Fruit fly (Drosophila melanogaster) whole organism, embryonic: ENCODE results near the gene eIF3h.

Experiments used
- CG10366 ChIP-seq: fragments of 200-800 bp; sonication (Bioruptor generic); IDR thresholded peaks from 2 replicates; pipeline ENCODE4 v1.3.6; 2022; ENCODE audit warnings: missing biosample characterization, missing genetic modification characterization
- CG11560 ChIP-seq: fragments of 200-800 bp; sonication (Bioruptor generic); IDR thresholded peaks from 3 replicates; pipeline ENCODE4 v1.3.6; 2022; ENCODE audit warnings: missing biosample characterization, missing genetic modification characterization
- CG16779 ChIP-seq: fragments of 200-800 bp; sonication (Bioruptor generic); IDR thresholded peaks from 2 replicates; pipeline ENCODE4 v1.3.6; 2022; ENCODE audit warnings: missing biosample characterization, missing genetic modification characterization
- CG17328 ChIP-seq: fragments of 200-800 bp; sonication (Bioruptor generic); IDR thresholded peaks from 2 replicates; pipeline ENCODE4 v1.3.6; 2022; ENCODE audit warnings: missing biosample characterization, missing genetic modification characterization
- CG4360 ChIP-seq: fragments of 200-800 bp; sonication (Bioruptor generic); IDR thresholded peaks from 2 replicates; pipeline ENCODE4 v1.3.6; 2022; ENCODE audit warnings: missing biosample characterization, missing genetic modification characterization
- CG4854 ChIP-seq: fragments of 200-800 bp; sonication (Bioruptor generic); optimal IDR thresholded peaks from 2 replicates; lab custom pipeline; 2016; ENCODE audit warnings: missing biosample characterization, missing genetic modification characterization, inconsistent platforms
- CG5245 ChIP-seq: fragments of 200-800 bp; sonication (Bioruptor generic); optimal IDR thresholded peaks from 3 replicates; lab custom pipeline; 2016; ENCODE audit warnings: missing biosample characterization, missing genetic modification characterization
- CG8765 ChIP-seq: fragments of 200-800 bp; sonication (Bioruptor generic); IDR thresholded peaks from 2 replicates; pipeline ENCODE4 v1.3.6; 2022; ENCODE audit warnings: missing biosample characterization, missing genetic modification characterization
- Dek ChIP-seq: fragments of 200-800 bp; sonication (Bioruptor generic); optimal IDR thresholded peaks from 3 replicates; lab custom pipeline; 2019; ENCODE audit warnings: missing biosample characterization, mild to moderate bottlenecking, missing genetic modification characterization, moderate library complexity
- Doc3 ChIP-seq: fragments of 200-800 bp; sonication (Bioruptor generic); IDR thresholded peaks from 3 replicates; pipeline ENCODE4 v1.3.6; 2022; ENCODE audit warnings: missing biosample characterization, missing genetic modification characterization; ENCODE audit not compliant: partially characterized antibody
- Elba2 ChIP-seq: fragments of 200-800 bp; sonication (Bioruptor generic); optimal IDR thresholded peaks from 3 replicates; lab custom pipeline; 2016; ENCODE audit warnings: missing biosample characterization, missing genetic modification characterization
- Fer2 ChIP-seq: fragments of 200-800 bp; sonication (Bioruptor generic); optimal IDR thresholded peaks from 2 replicates; lab custom pipeline; 2018; ENCODE audit warnings: missing biosample characterization, mild to moderate bottlenecking, missing genetic modification characterization, moderate library complexity
- HLH54F ChIP-seq: fragments of 200-800 bp; sonication (Bioruptor generic); optimal IDR thresholded peaks from 3 replicates; lab custom pipeline; 2016; ENCODE audit warnings: missing biosample characterization, missing genetic modification characterization
- Hmx ChIP-seq: fragments of 200-800 bp; sonication (Bioruptor generic); optimal IDR thresholded peaks from 2 replicates; lab custom pipeline; 2016; ENCODE audit warnings: missing biosample characterization, missing genetic modification characterization
- Kr ChIP-seq: fragments of 200-800 bp; sonication (Bioruptor generic); optimal IDR thresholded peaks from 2 replicates; lab custom pipeline; 2017; ENCODE audit warnings: missing biosample characterization, mild to moderate bottlenecking, missing genetic modification characterization
- Meics ChIP-seq: fragments of 200-800 bp; sonication (Bioruptor generic); optimal IDR thresholded peaks from 2 replicates; lab custom pipeline; 2017; ENCODE audit warnings: missing biosample characterization, mild to moderate bottlenecking, missing genetic modification characterization
- Mrtf ChIP-seq: fragments of 200-800 bp; sonication (Bioruptor generic); IDR thresholded peaks from 3 replicates; pipeline ENCODE4 v1.3.6; 2022; ENCODE audit warnings: missing biosample characterization, missing genetic modification characterization
- NC2β ChIP-seq: fragments of 200-800 bp; sonication (Bioruptor generic); optimal IDR thresholded peaks from 2 replicates; lab custom pipeline; 2016; ENCODE audit warnings: missing biosample characterization, missing genetic modification characterization
- Nf-YA ChIP-seq: fragments of 200-800 bp; sonication (Bioruptor generic); IDR thresholded peaks from 2 replicates; pipeline ENCODE4 v1.3.6; 2022; ENCODE audit warnings: missing biosample characterization, missing genetic modification characterization
- Nf-YB ChIP-seq: fragments of 200-800 bp; sonication (Bioruptor generic); optimal IDR thresholded peaks from 3 replicates; lab custom pipeline; 2019; ENCODE audit warnings: missing biosample characterization, mild to moderate bottlenecking, missing genetic modification characterization, moderate library complexity
- Sin3A ChIP-seq: fragments of >200 bp; optimal IDR thresholded peaks from 2 replicates; lab custom pipeline; 2018
- Taf1 ChIP-seq: fragments of 200-800 bp; sonication (Bioruptor generic); IDR thresholded peaks from 2 replicates; pipeline ENCODE4 v1.3.6; 2022; ENCODE audit warnings: missing biosample characterization, missing genetic modification characterization
- ase ChIP-seq: fragments of 200-800 bp; sonication (Bioruptor generic); IDR thresholded peaks from 3 replicates; pipeline ENCODE4 v1.3.6; 2022; ENCODE audit warnings: missing biosample characterization, missing genetic modification characterization
- br ChIP-seq: fragments of >200 bp; optimal IDR thresholded peaks from 2 replicates; lab custom pipeline; 2017
- cad ChIP-seq: fragments of >200 bp; optimal IDR thresholded peaks from 2 replicates; lab custom pipeline; 2017; ENCODE audit warnings: missing biosample characterization, missing genetic modification characterization
- cato ChIP-seq: fragments of 200-800 bp; sonication (Bioruptor generic); optimal IDR thresholded peaks from 2 replicates; lab custom pipeline; 2016; ENCODE audit warnings: missing biosample characterization, missing genetic modification characterization, borderline replicate concordance
- croc ChIP-seq: fragments of 200-800 bp; sonication (Bioruptor generic); conservative IDR thresholded peaks from 3 replicates; pipeline ENCODE4 v1.3.6; 2022; ENCODE audit warnings: missing biosample characterization, missing genetic modification characterization
- crp ChIP-seq, 2 experiments: fragments of 200-800 bp; sonication (Bioruptor generic); optimal IDR thresholded peaks; 2 replicates in 1 of 2; 3 replicates in 1 of 2; lab custom pipeline; 2017; ENCODE audit warnings: missing biosample characterization in 2 of 2, missing genetic modification characterization in 2 of 2, mild to moderate bottlenecking in 1 of 2, moderate library complexity in 1 of 2
- cwo ChIP-seq: fragments of 200-800 bp; sonication (Bioruptor generic); optimal IDR thresholded peaks from 3 replicates; lab custom pipeline; 2017; ENCODE audit warnings: missing biosample characterization, missing genetic modification characterization, mild to moderate bottlenecking, moderate library complexity, missing genetic modification reagents
- danr ChIP-seq: fragments of 200-800 bp; sonication (Bioruptor generic); IDR thresholded peaks from 2 replicates; pipeline ENCODE4 v1.3.6; 2022; ENCODE audit warnings: missing biosample characterization, missing genetic modification characterization
- dm ChIP-seq: fragments of 200-800 bp; sonication (Bioruptor generic); optimal IDR thresholded peaks from 3 replicates; lab custom pipeline; 2016; ENCODE audit warnings: missing biosample characterization, missing genetic modification characterization
- gro ChIP-seq: fragments of 200-800 bp; sonication (Bioruptor generic); optimal IDR thresholded peaks from 2 replicates; lab custom pipeline; 2016; ENCODE audit warnings: missing biosample characterization, missing genetic modification characterization
- gt ChIP-seq: fragments of 200-800 bp; sonication (Bioruptor generic); IDR thresholded peaks from 2 replicates; pipeline ENCODE4 v1.3.6; 2022; ENCODE audit warnings: missing biosample characterization, missing genetic modification characterization
- hbn ChIP-seq: fragments of 200-800 bp; sonication (Bioruptor generic); IDR thresholded peaks from 2 replicates; pipeline ENCODE4 v1.3.6; 2022; ENCODE audit warnings: missing biosample characterization, missing genetic modification characterization; ENCODE audit not compliant: partially characterized antibody
- lab ChIP-seq: fragments of 200-800 bp; sonication (Bioruptor generic); optimal IDR thresholded peaks from 3 replicates; lab custom pipeline; 2017; ENCODE audit warnings: missing biosample characterization, missing genetic modification characterization, mild to moderate bottlenecking, moderate library complexity, missing genetic modification reagents
- lola ChIP-seq, 3 experiments: fragments of >200 bp in 2 of 3; fragments of 200-800 bp in 1 of 3; sonication (Bioruptor generic) in 1 of 3; optimal IDR thresholded peaks; 2 replicates each; lab custom pipeline; 2017 to 2019; ENCODE audit warnings: missing biosample characterization in 3 of 3, missing genetic modification characterization in 3 of 3, mild to moderate bottlenecking in 1 of 3, moderate library complexity in 1 of 3
- nau ChIP-seq: fragments of 200-800 bp; sonication (Bioruptor generic); optimal IDR thresholded peaks from 3 replicates; lab custom pipeline; 2017; ENCODE audit warnings: missing biosample characterization, mild to moderate bottlenecking, missing genetic modification characterization, missing genetic modification reagents
- pnt ChIP-seq: fragments of 200-800 bp; sonication (Bioruptor generic); optimal IDR thresholded peaks from 3 replicates; lab custom pipeline; 2016; ENCODE audit warnings: missing biosample characterization, missing genetic modification characterization
- pros ChIP-seq: fragments of 200-800 bp; sonication (Bioruptor generic); optimal IDR thresholded peaks from 3 replicates; lab custom pipeline; 2019; ENCODE audit warnings: missing biosample characterization, mild to moderate bottlenecking, missing genetic modification characterization, moderate library complexity
- pzg ChIP-seq: fragments of 200-800 bp; sonication (Bioruptor generic); optimal IDR thresholded peaks from 3 replicates; lab custom pipeline; 2018; ENCODE audit warnings: missing biosample characterization, mild to moderate bottlenecking, missing genetic modification characterization, moderate library complexity
- ranshi ChIP-seq: fragments of 200-800 bp; sonication (Bioruptor generic); IDR thresholded peaks from 2 replicates; pipeline ENCODE4 v1.3.6; 2022; ENCODE audit warnings: missing biosample characterization, missing genetic modification characterization
- repo ChIP-seq: fragments of 200-800 bp; sonication (Bioruptor generic); optimal IDR thresholded peaks from 2 replicates; lab custom pipeline; 2016; ENCODE audit warnings: missing biosample characterization, missing genetic modification characterization
- scrt ChIP-seq: fragments of 200-800 bp; sonication (Bioruptor generic); optimal IDR thresholded peaks from 2 replicates; lab custom pipeline; 2018; ENCODE audit warnings: missing biosample characterization, mild to moderate bottlenecking, missing genetic modification characterization, moderate library complexity
- so ChIP-seq: fragments of 200-800 bp; sonication (Bioruptor generic); IDR thresholded peaks from 3 replicates; pipeline ENCODE4 v1.3.6; 2022; ENCODE audit warnings: missing biosample characterization, missing genetic modification characterization
- ssp ChIP-seq: fragments of 200-800 bp; sonication (Bioruptor generic); IDR thresholded peaks from 2 replicates; pipeline ENCODE4 v1.3.6; 2022; ENCODE audit warnings: missing biosample characterization, missing genetic modification characterization
- tap ChIP-seq: fragments of 200-800 bp; optimal IDR thresholded peaks from 3 replicates; lab custom pipeline; 2019; ENCODE audit warnings: missing biosample characterization, mild to moderate bottlenecking, missing genetic modification characterization, moderate library complexity
- twi ChIP-seq: fragments of 200-800 bp; optimal IDR thresholded peaks from 2 replicates; lab custom pipeline; 2019; ENCODE audit warnings: missing biosample characterization, mild to moderate bottlenecking, missing genetic modification characterization, moderate library complexity
- vfl ChIP-seq: fragments of 200-800 bp; sonication (Bioruptor generic); optimal IDR thresholded peaks from 2 replicates; lab custom pipeline; 2016; ENCODE audit warnings: missing biosample characterization, missing genetic modification characterization
- vvl ChIP-seq: fragments of 200-800 bp; sonication (Bioruptor generic); IDR thresholded peaks from 2 replicates; pipeline ENCODE4 v1.3.6; 2022; ENCODE audit warnings: missing biosample characterization, missing genetic modification characterization
- wdn ChIP-seq: fragments of 200-800 bp; sonication (Bioruptor generic); IDR thresholded peaks from 2 replicates; pipeline ENCODE4 v1.3.6; 2022; ENCODE audit warnings: missing biosample characterization, missing genetic modification characterization
- zen2 ChIP-seq: fragments of 200-800 bp; sonication (Bioruptor generic); IDR thresholded peaks from 3 replicates; pipeline ENCODE4 v1.3.6; 2022; ENCODE audit warnings: missing biosample characterization, missing genetic modification characterization; ENCODE audit not compliant: partially characterized antibody

Gene eIF3h

dm6 chr2L:5009306-5010030 lies 43.4 kb downstream of the eIF3h start, which contains the start of gene Rtnl1 (continued):
- TF ChIP-seq so (GFP tag; lab: Robert Waterston, UW) = no peak
- no peak for TF ChIP-seq ase
- no peak for TF ChIP-seq nau (GFP tag; lab: Kevin White, UChicago)
- TF ChIP-seq gro (GFP tag; lab: Kevin White, UChicago) = peak; percentile 84
- TF ChIP-seq zen2 = peak; percentile 79
- TF ChIP-seq cato (GFP tag; lab: Kevin White, UChicago) = no peak
- TF ChIP-seq Meics (GFP tag; lab: Kevin White, UChicago) = no peak
- TF ChIP-seq pzg = peak; percentile 99
- no peak for TF ChIP-seq CG16779 (GFP tag; lab: Robert Waterston, UW)
- no peak for TF ChIP-seq cwo
- no peak for TF ChIP-seq croc (GFP tag; lab: Robert Waterston, UW)
- no peak for TF ChIP-seq danr (GFP tag; lab: Robert Waterston, UW)
- no peak for TF ChIP-seq Hmx
- no peak for TF ChIP-seq lab
- TF ChIP-seq CG8765 (GFP tag; lab: Robert Waterston, UW) = no peak; the same call in 1 of the 2 replicates
- TF ChIP-seq tap (tag; lab: Kevin White, UChicago) = no peak
- 0 out of 3 replicates have a peak, but pooled peaks have one; percentile 9 for TF ChIP-seq CG11560
- TF ChIP-seq pros (GFP tag; lab: Kevin White, UChicago) = no peak
- peak; percentile 66 for TF ChIP-seq NC2β (GFP tag; lab: Kevin White, UChicago)
- peak; percentile 2 for TF ChIP-seq CG4854 (GFP tag; lab: Kevin White, UChicago)
- no peak for TF ChIP-seq CG17328 (GFP tag; lab: Robert Waterston, UW)
- peak; percentile 57 for TF ChIP-seq Dek (tag; lab: Kevin White, UChicago)
- no peak for TF ChIP-seq br (lab: Kevin White, UChicago)
- TF ChIP-seq CG4360 (GFP tag; lab: Robert Waterston, UW) = no peak
- peak; percentile 21 for TF ChIP-seq Nf-YB (GFP tag; lab: Kevin White, UChicago)
- no peak for TF ChIP-seq scrt (GFP tag; lab: Kevin White, UChicago)
- no peak for TF ChIP-seq Fer2 (tag; lab: Kevin White, UChicago)
- no peak for TF ChIP-seq Mrtf (GFP tag; lab: Robert Waterston, UW)
- TF ChIP-seq CG10366 (GFP tag; lab: Robert Waterston, UW) = no peak
- no peak for TF ChIP-seq lola (GFP tag; optimal IDR thresholded peaks at IDR 0.05; lab: Kevin White, UChicago)
- TF ChIP-seq Elba2 (GFP tag; lab: Kevin White, UChicago) = peak; percentile 96
- TF ChIP-seq Nf-YA (GFP tag; lab: Robert Waterston, UW) = no peak
- peak; percentile 54; the same call in 1 of the 2 replicates for TF ChIP-seq vvl (GFP tag; lab: Robert Waterston, UW)
- TF ChIP-seq Doc3 (GFP tag; lab: Robert Waterston, UW) = peak; percentile 80
- TF ChIP-seq Kr = no peak
- no peak for TF ChIP-seq HLH54F (GFP tag; lab: Kevin White, UChicago)
- peak; percentile 26 for TF ChIP-seq repo (GFP tag; lab: Kevin White, UChicago)
- TF ChIP-seq crp (GFP tag; optimal IDR thresholded peaks at IDR 0.05; lab: Kevin White, UChicago) = peak in 1 of 2 experiments; percentile 77
- no peak for TF ChIP-seq twi (tag; lab: Kevin White, UChicago)
- no peak for TF ChIP-seq vfl (GFP tag; lab: Kevin White, UChicago)
- no peak for TF ChIP-seq pnt (GFP tag; lab: Kevin White, UChicago)
- TF ChIP-seq gt (GFP tag; lab: Robert Waterston, UW) = no peak
- peak; percentile 40 for TF ChIP-seq dm (GFP tag; lab: Kevin White, UChicago)
- no peak for TF ChIP-seq Taf1
- TF ChIP-seq Sin3A (lab: Kevin White, UChicago) = peak; percentile 95
- TF ChIP-seq CG5245 (GFP tag; lab: Kevin White, UChicago) = no peak
- no peak for TF ChIP-seq ranshi (GFP tag; lab: Robert Waterston, UW)
- TF ChIP-seq cad (GFP tag; lab: Kevin White, UChicago) = no peak
- TF ChIP-seq wdn (GFP tag; lab: Robert Waterston, UW) = no peak
- peak; percentile 95 for TF ChIP-seq hbn
- TF ChIP-seq ssp (GFP tag; lab: Robert Waterston, UW) = no peak
